Worm (Caenorhabditis elegans) whole organism, young adult: ENCODE measurements around the gene zipt-7.1.

Experiments
- Y67H2A.10 ChIP-seq: fragments of 200-800 bp; sonication (Bioruptor generic); conservative IDR thresholded peaks from 2 replicates; pipeline ENCODE4 v1.3.6; 2022; ENCODE audit warnings: missing genetic modification reagents, missing genetic modification characterization, missing compliant biosample characterization
- chd-7 ChIP-seq: sonication (generic microtip); optimal IDR thresholded peaks from 2 replicates; lab custom pipeline; 2016; ENCODE audit warnings: mild to moderate bottlenecking, missing genetic modification characterization, moderate library complexity, missing compliant biosample characterization
- egl-18 ChIP-seq: fragments of 200-800 bp; sonication (Bioruptor generic); IDR thresholded peaks from 2 replicates; pipeline ENCODE4 v1.3.6; 2022; ENCODE audit warnings: missing genetic modification reagents, missing genetic modification characterization, missing compliant biosample characterization
- hsf-1 ChIP-seq: fragments of 200-800 bp; sonication (Bioruptor generic); IDR thresholded peaks from 2 replicates; pipeline ENCODE4 v1.3.6; 2022; ENCODE audit warnings: missing genetic modification reagents, missing genetic modification characterization, missing compliant biosample characterization

ce11 chrIV:17249691-17250181 lies 38.2 kb downstream of the zipt-7.1 start, which contains the start of gene eelo-2:
- TF ChIP-seq hsf-1 (GFP tag; lab: Robert Waterston, UW) (peak; percentile 93), chd-7 (peak; percentile 86), Y67H2A.10 (0 out of 2 replicates have a peak, but pooled peaks have one; percentile 48), egl-18 (GFP tag; lab: Robert Waterston, UW) (peak; percentile 95)
